Fruit fly (Drosophila melanogaster): ENCODE results near the gene CG3164.

Gene CG3164

dm6 chr2L:161453-162175 is 31.0 kb upstream of the CG3164 start (continued):
- no peak for TF ChIP-seq chinmo (GFP tag; IDR thresholded peaks at IDR 0.05; ENCODE audit: partially characterized antibody)
- no peak for TF ChIP-seq CG5245 (GFP tag; optimal IDR thresholded peaks at IDR 0.05)
- no peak for TF ChIP-seq tup (GFP tag; optimal IDR thresholded peaks at IDR 0.05)
- TF ChIP-seq gt (GFP tag; IDR thresholded peaks at IDR 0.05): no peak
- peak; percentile 14 for TF ChIP-seq CG9437 (GFP tag; optimal IDR thresholded peaks at IDR 0.05)
- no peak for TF ChIP-seq dimm (GFP tag; IDR thresholded peaks at IDR 0.05)
- TF ChIP-seq CG4820 (GFP tag; optimal IDR thresholded peaks at IDR 0.05): no peak
- no peak for TF ChIP-seq bigmax (GFP tag; optimal IDR thresholded peaks at IDR 0.05)
- no peak for TF ChIP-seq Vsx1 (GFP tag; optimal IDR thresholded peaks at IDR 0.05)
- peak; percentile 96 for TF ChIP-seq pros (GFP tag; optimal IDR thresholded peaks at IDR 0.05)
- TF ChIP-seq Optix (GFP tag; IDR thresholded peaks at IDR 0.05): no peak
- no peak for TF ChIP-seq Ets97D (GFP tag; optimal IDR thresholded peaks at IDR 0.05)
- TF ChIP-seq Trl (optimal IDR thresholded peaks at IDR 0.05): peak in 1 of 2 experiments; percentile 19
- TF ChIP-seq Trl (GFP tag; optimal IDR thresholded peaks at IDR 0.05): no peak
- no peak for TF ChIP-seq CG14667 (GFP tag; IDR thresholded peaks at IDR 0.05)
- no peak for TF ChIP-seq CG13775 (GFP tag; optimal IDR thresholded peaks at IDR 0.05)
- TF ChIP-seq cwo (GFP tag; optimal IDR thresholded peaks at IDR 0.05): peak; percentile 0
- no peak for TF ChIP-seq jigr1 (GFP tag; IDR thresholded peaks at IDR 0.05)
- no peak for TF ChIP-seq ap (GFP tag; IDR thresholded peaks at IDR 0.05)
- TF ChIP-seq CG31224 (GFP tag; IDR thresholded peaks at IDR 0.05): no peak
- no peak for TF ChIP-seq fru (optimal IDR thresholded peaks at IDR 0.05)
- TF ChIP-seq CkIIα-i1 (GFP tag; IDR thresholded peaks at IDR 0.05): no peak
- TF ChIP-seq B-H1 (GFP tag; IDR thresholded peaks at IDR 0.05): no peak
- TF ChIP-seq CG12942 (GFP tag; optimal IDR thresholded peaks at IDR 0.05): peak; percentile 1
- peak; percentile 69 for TF ChIP-seq sqz (GFP tag; optimal IDR thresholded peaks at IDR 0.05)
- TF ChIP-seq so (GFP tag; IDR thresholded peaks at IDR 0.05): no peak
- no peak for TF ChIP-seq CG8478 (optimal IDR thresholded peaks at IDR 0.05)
- TF ChIP-seq HHEX (GFP tag; optimal IDR thresholded peaks at IDR 0.05): peak; percentile 48
- no peak for TF ChIP-seq CG7745 (tag; optimal IDR thresholded peaks at IDR 0.05)
- TF ChIP-seq CG3065 (GFP tag; optimal IDR thresholded peaks at IDR 0.05): no peak
- TF ChIP-seq CG32772 (GFP tag; IDR thresholded peaks at IDR 0.05): no peak
- no peak for TF ChIP-seq lola (GFP tag; optimal IDR thresholded peaks at IDR 0.05)
- no peak for TF ChIP-seq CG2889 (GFP tag; IDR thresholded peaks at IDR 0.05)
- TF ChIP-seq bsh (GFP tag; optimal IDR thresholded peaks at IDR 0.05): peak in 1 of 2 experiments; percentile 8
- TF ChIP-seq Blimp-1 (GFP tag; optimal IDR thresholded peaks at IDR 0.05): no peak
- TF ChIP-seq Sin3A (optimal IDR thresholded peaks at IDR 0.05): no peak
- no peak for TF ChIP-seq ato (GFP tag; IDR thresholded peaks at IDR 0.05; ENCODE audit: partially characterized antibody)
- TF ChIP-seq CG15073 (GFP tag; optimal IDR thresholded peaks at IDR 0.05): no peak
- no peak for TF ChIP-seq eve (GFP tag; optimal IDR thresholded peaks at IDR 0.05)
- peak; percentile 61 for TF ChIP-seq nau (GFP tag; optimal IDR thresholded peaks at IDR 0.05)
- peak; percentile 89 for TF ChIP-seq B-H2 (GFP tag; optimal IDR thresholded peaks at IDR 0.05)
- TF ChIP-seq insv (GFP tag; optimal IDR thresholded peaks at IDR 0.05): peak in 1 of 2 experiments; percentile 47
- TF ChIP-seq sens-2 (GFP tag; IDR thresholded peaks at IDR 0.05): no peak
- TF ChIP-seq CG13424 (tag; optimal IDR thresholded peaks at IDR 0.05): no peak
- no peak for TF ChIP-seq peb (GFP tag; IDR thresholded peaks at IDR 0.05)
- TF ChIP-seq sisA (GFP tag; IDR thresholded peaks at IDR 0.05): no peak
- no peak for TF ChIP-seq CG7556 (GFP tag; optimal IDR thresholded peaks at IDR 0.05)
- peak; percentile 72 for TF ChIP-seq sug (tag; optimal IDR thresholded peaks at IDR 0.05)
- no peak for TF ChIP-seq lmd (GFP tag; IDR thresholded peaks at IDR 0.05)
- TF ChIP-seq CG7357 (GFP tag; IDR thresholded peaks at IDR 0.05): no peak
- no peak for TF ChIP-seq CG14441 (GFP tag; IDR thresholded peaks at IDR 0.05)
- TF ChIP-seq CG16815 (GFP tag; optimal IDR thresholded peaks at IDR 0.05): no peak

All from whole organism, embryonic.